Fruit fly (Drosophila melanogaster) whole organism, embryonic: Measurements from ENCODE around the gene CG42445.

Experiments used
- BEAF-32 ChIP-seq: fragments of 200-800 bp; sonication (Bioruptor generic); optimal IDR thresholded peaks from 3 replicates; lab custom pipeline; 2017; ENCODE audit warnings: missing biosample characterization, missing genetic modification characterization, mild to moderate bottlenecking, moderate library complexity, missing genetic modification reagents
- CG10147 ChIP-seq: fragments of 200-800 bp; sonication (Bioruptor generic); optimal IDR thresholded peaks from 2 replicates; lab custom pipeline; 2019; ENCODE audit warnings: missing biosample characterization, mild to moderate bottlenecking, missing genetic modification characterization, moderate library complexity
- CG10462 ChIP-seq: fragments of 200-800 bp; sonication (Bioruptor generic); optimal IDR thresholded peaks from 2 replicates; lab custom pipeline; 2016; ENCODE audit warnings: missing biosample characterization, missing genetic modification characterization
- CG11085 ChIP-seq: fragments of 200-800 bp; sonication (Bioruptor generic); IDR thresholded peaks from 2 replicates; pipeline ENCODE4 v1.3.6; 2022; ENCODE audit warnings: missing biosample characterization, missing genetic modification characterization
- CG1792 ChIP-seq: fragments of 200-800 bp; sonication (Bioruptor generic); optimal IDR thresholded peaks from 2 replicates; lab custom pipeline; 2016; ENCODE audit warnings: missing biosample characterization, missing genetic modification characterization
- CG18262 ChIP-seq: fragments of 200-800 bp; optimal IDR thresholded peaks from 3 replicates; lab custom pipeline; 2019; ENCODE audit warnings: missing biosample characterization, mild to moderate bottlenecking, missing genetic modification characterization, moderate library complexity
- CG18476 ChIP-seq: fragments of 200-800 bp; sonication (Bioruptor generic); optimal IDR thresholded peaks from 2 replicates; lab custom pipeline; 2016; ENCODE audit warnings: missing biosample characterization, mild to moderate bottlenecking, missing genetic modification characterization
- CG31388 ChIP-seq: fragments of 200-800 bp; sonication (Bioruptor generic); optimal IDR thresholded peaks from 2 replicates; lab custom pipeline; 2016; ENCODE audit warnings: missing biosample characterization, missing genetic modification characterization
- CG32532 ChIP-seq: fragments of 200-800 bp; sonication (Bioruptor generic); IDR thresholded peaks from 2 replicates; pipeline ENCODE4 v1.3.6; 2022; ENCODE audit warnings: missing biosample characterization, missing genetic modification characterization
- CG32767 ChIP-seq: fragments of 200-800 bp; sonication (Bioruptor generic); IDR thresholded peaks from 2 replicates; pipeline ENCODE4 v1.3.6; 2022; ENCODE audit warnings: missing biosample characterization, missing genetic modification characterization
- CG33213 ChIP-seq: fragments of 200-800 bp; sonication (Bioruptor generic); optimal IDR thresholded peaks from 3 replicates; lab custom pipeline; 2016; ENCODE audit warnings: missing biosample characterization, missing genetic modification characterization
- CG4328 ChIP-seq: fragments of 200-800 bp; sonication (Bioruptor generic); optimal IDR thresholded peaks from 3 replicates; lab custom pipeline; 2017; ENCODE audit warnings: missing biosample characterization, missing genetic modification reagents, missing genetic modification characterization
- CG4360 ChIP-seq: fragments of 200-800 bp; sonication (Bioruptor generic); IDR thresholded peaks from 2 replicates; pipeline ENCODE4 v1.3.6; 2022; ENCODE audit warnings: missing biosample characterization, missing genetic modification characterization
- CG5180 ChIP-seq: fragments of 200-800 bp; sonication (Bioruptor generic); optimal IDR thresholded peaks from 3 replicates; lab custom pipeline; 2017; ENCODE audit warnings: missing biosample characterization, missing genetic modification characterization, mild to moderate bottlenecking, moderate library complexity, missing genetic modification reagents
- CG5953 ChIP-seq: fragments of 200-800 bp; sonication (Bioruptor generic); IDR thresholded peaks from 2 replicates; pipeline ENCODE4 v1.3.6; 2022; ENCODE audit warnings: missing biosample characterization, missing genetic modification characterization
- CG7963 ChIP-seq: fragments of 200-800 bp; sonication (Bioruptor generic); IDR thresholded peaks from 3 replicates; pipeline ENCODE4 v1.3.6; 2022; ENCODE audit warnings: missing biosample characterization, missing genetic modification characterization; ENCODE audit not compliant: partially characterized antibody
- CG8089 ChIP-seq: fragments of 200-800 bp; sonication (Bioruptor generic); optimal IDR thresholded peaks from 3 replicates; lab custom pipeline; 2016; ENCODE audit warnings: missing biosample characterization, missing genetic modification characterization
- Dip2 ChIP-seq: fragments of 200-800 bp; sonication (Bioruptor generic); IDR thresholded peaks from 2 replicates; pipeline ENCODE4 v1.3.6; 2022; ENCODE audit warnings: missing biosample characterization, missing genetic modification characterization
- E2f1 ChIP-seq: fragments of 200-800 bp; sonication (Bioruptor generic); IDR thresholded peaks from 2 replicates; pipeline ENCODE4 v1.3.6; 2022; ENCODE audit warnings: missing biosample characterization, missing genetic modification characterization
- E2f2 ChIP-seq: fragments of 200-800 bp; sonication (Bioruptor generic); IDR thresholded peaks from 2 replicates; pipeline ENCODE4 v1.3.6; 2022; ENCODE audit warnings: missing biosample characterization, missing genetic modification characterization
- Ets65A ChIP-seq: fragments of 200-800 bp; sonication (Bioruptor generic); peaks from one replicate; lab custom pipeline; 2016; ENCODE audit warnings: missing biosample characterization, missing genetic modification characterization
- Ets97D ChIP-seq: fragments of 200-800 bp; sonication (Bioruptor generic); optimal IDR thresholded peaks from 3 replicates; lab custom pipeline; 2016; ENCODE audit warnings: missing biosample characterization, missing genetic modification characterization
- Hand ChIP-seq: fragments of 200-800 bp; sonication (Bioruptor generic); optimal IDR thresholded peaks from 2 replicates; lab custom pipeline; 2017; ENCODE audit warnings: mild to moderate bottlenecking, missing biosample characterization, missing genetic modification reagents, missing genetic modification characterization
- Jarid2 ChIP-seq: fragments of 200-800 bp; sonication (Bioruptor generic); optimal IDR thresholded peaks from 3 replicates; lab custom pipeline; 2017; ENCODE audit warnings: mild to moderate bottlenecking, missing biosample characterization, missing genetic modification reagents, missing genetic modification characterization
- Kr ChIP-seq: fragments of 200-800 bp; sonication (Bioruptor generic); optimal IDR thresholded peaks from 2 replicates; lab custom pipeline; 2017; ENCODE audit warnings: missing biosample characterization, mild to moderate bottlenecking, missing genetic modification characterization
- Mad ChIP-seq: fragments of 200-800 bp; sonication (Bioruptor generic); optimal IDR thresholded peaks from 2 replicates; lab custom pipeline; 2016; ENCODE audit warnings: missing biosample characterization, missing genetic modification characterization
- Mes4 ChIP-seq: fragments of 200-800 bp; sonication (Bioruptor generic); optimal IDR thresholded peaks from 2 replicates; lab custom pipeline; 2016; ENCODE audit warnings: missing biosample characterization, missing genetic modification characterization
- NK7.1 ChIP-seq: fragments of 200-800 bp; sonication (Bioruptor generic); optimal IDR thresholded peaks from 3 replicates; lab custom pipeline; 2016; ENCODE audit warnings: missing biosample characterization, missing genetic modification characterization
- Oli ChIP-seq: fragments of 200-800 bp; sonication (Bioruptor generic); optimal IDR thresholded peaks from 2 replicates; lab custom pipeline; 2018; ENCODE audit warnings: missing biosample characterization, mild to moderate bottlenecking, missing genetic modification characterization, moderate library complexity
- Poxn ChIP-seq: fragments of 200-800 bp; sonication (Bioruptor generic); IDR thresholded peaks from 2 replicates; pipeline ENCODE4 v1.3.6; 2022; ENCODE audit warnings: missing biosample characterization, missing genetic modification characterization
- Ptx1 ChIP-seq: fragments of 200-800 bp; sonication (Bioruptor generic); IDR thresholded peaks from 2 replicates; pipeline ENCODE4 v1.3.6; 2022; ENCODE audit warnings: missing biosample characterization, missing genetic modification characterization
- Rfx ChIP-seq: fragments of 200-800 bp; sonication (Bioruptor generic); IDR thresholded peaks from 2 replicates; pipeline ENCODE4 v1.3.6; 2022; ENCODE audit warnings: missing biosample characterization, missing genetic modification characterization
- Rx ChIP-seq: fragments of 200-800 bp; sonication (Bioruptor generic); IDR thresholded peaks from 2 replicates; pipeline ENCODE4 v1.3.6; 2022; ENCODE audit warnings: missing biosample characterization, missing genetic modification characterization
- Trl ChIP-seq, 3 experiments: fragments of >200 bp in 2 of 3; fragments of 200-800 bp in 1 of 3; sonication (Bioruptor generic) in 1 of 3; optimal IDR thresholded peaks; 2 replicates in 1 of 3; 3 replicates in 2 of 3; lab custom pipeline; 2016 to 2017; ENCODE audit warnings: missing biosample characterization in 1 of 3, missing genetic modification characterization in 1 of 3
- Xbp1 ChIP-seq: fragments of 200-800 bp; sonication (Bioruptor generic); optimal IDR thresholded peaks from 3 replicates; lab custom pipeline; 2016; ENCODE audit warnings: missing biosample characterization, mild to moderate bottlenecking, missing genetic modification characterization
- al ChIP-seq: fragments of 200-800 bp; sonication (Bioruptor generic); IDR thresholded peaks from 2 replicates; pipeline ENCODE4 v1.3.6; 2022; ENCODE audit warnings: missing biosample characterization, missing genetic modification characterization
- bigmax ChIP-seq: fragments of 200-800 bp; sonication (Bioruptor generic); optimal IDR thresholded peaks from 2 replicates; lab custom pipeline; 2018; ENCODE audit warnings: missing biosample characterization, mild to moderate bottlenecking, missing genetic modification characterization
- crp ChIP-seq, 2 experiments: fragments of 200-800 bp; sonication (Bioruptor generic); optimal IDR thresholded peaks; 2 replicates in 1 of 2; 3 replicates in 1 of 2; lab custom pipeline; 2017; ENCODE audit warnings: missing biosample characterization in 2 of 2, missing genetic modification characterization in 2 of 2, mild to moderate bottlenecking in 1 of 2, moderate library complexity in 1 of 2
- da ChIP-seq: fragments of 200-800 bp; sonication (Bioruptor generic); optimal IDR thresholded peaks from 2 replicates; lab custom pipeline; 2016; ENCODE audit warnings: missing biosample characterization, missing genetic modification characterization
- esg ChIP-seq: fragments of 200-800 bp; sonication (Bioruptor generic); conservative IDR thresholded peaks from 2 replicates; pipeline ENCODE4 v1.3.6; 2022; ENCODE audit warnings: missing biosample characterization, missing genetic modification characterization
- eyg ChIP-seq: fragments of 200-800 bp; sonication (Bioruptor generic); optimal IDR thresholded peaks from 3 replicates; lab custom pipeline; 2016; ENCODE audit warnings: missing biosample characterization, missing genetic modification characterization
- fd102C ChIP-seq: fragments of 200-800 bp; sonication (Bioruptor generic); optimal IDR thresholded peaks from 2 replicates; lab custom pipeline; 2018; ENCODE audit warnings: missing biosample characterization, mild to moderate bottlenecking, missing genetic modification characterization, moderate library complexity
- gce ChIP-seq: fragments of 200-800 bp; sonication (Bioruptor generic); IDR thresholded peaks from 3 replicates; pipeline ENCODE4 v1.3.6; 2022; ENCODE audit warnings: missing biosample characterization, missing genetic modification characterization
- lbe ChIP-seq: fragments of 200-800 bp; sonication (Bioruptor generic); optimal IDR thresholded peaks from 2 replicates; lab custom pipeline; 2016; ENCODE audit warnings: missing biosample characterization, mild to moderate bottlenecking, missing genetic modification characterization
- lmd ChIP-seq: fragments of 200-800 bp; sonication (Bioruptor generic); IDR thresholded peaks from 2 replicates; pipeline ENCODE4 v1.3.6; 2022; ENCODE audit warnings: missing biosample characterization, missing genetic modification characterization
- maf-S ChIP-seq: fragments of 200-800 bp; sonication (Bioruptor generic); optimal IDR thresholded peaks from 2 replicates; lab custom pipeline; 2016; ENCODE audit warnings: missing biosample characterization, missing genetic modification characterization
- pho ChIP-seq: fragments of 200-800 bp; sonication (Bioruptor generic); optimal IDR thresholded peaks from 2 replicates; lab custom pipeline; 2016; ENCODE audit warnings: missing biosample characterization, missing genetic modification characterization
- pros ChIP-seq: fragments of 200-800 bp; sonication (Bioruptor generic); optimal IDR thresholded peaks from 3 replicates; lab custom pipeline; 2019; ENCODE audit warnings: missing biosample characterization, mild to moderate bottlenecking, missing genetic modification characterization, moderate library complexity
- repo ChIP-seq: fragments of 200-800 bp; sonication (Bioruptor generic); optimal IDR thresholded peaks from 2 replicates; lab custom pipeline; 2016; ENCODE audit warnings: missing biosample characterization, missing genetic modification characterization
- tll ChIP-seq, 2 experiments: fragments of 200-800 bp in 1 of 2; fragments of >200 bp in 1 of 2; sonication (Bioruptor generic) in 1 of 2; optimal IDR thresholded peaks; 2 replicates each; lab custom pipeline; 2017 to 2019; ENCODE audit warnings: missing biosample characterization in 2 of 2, missing genetic modification characterization in 2 of 2, mild to moderate bottlenecking in 1 of 2, moderate library complexity in 1 of 2
- yki ChIP-seq: fragments of >200 bp; optimal IDR thresholded peaks from 3 replicates; lab custom pipeline; 2018
- z ChIP-seq: fragments of 200-800 bp; sonication (Bioruptor generic); IDR thresholded peaks from 3 replicates; pipeline ENCODE4 v1.3.6; 2022; ENCODE audit warnings: missing biosample characterization, missing genetic modification characterization
- zfh2 ChIP-seq: fragments of 200-800 bp; sonication (Bioruptor generic); optimal IDR thresholded peaks from 2 replicates; lab custom pipeline; 2016; ENCODE audit warnings: missing biosample characterization, missing genetic modification characterization

Gene CG42445

DNA sequence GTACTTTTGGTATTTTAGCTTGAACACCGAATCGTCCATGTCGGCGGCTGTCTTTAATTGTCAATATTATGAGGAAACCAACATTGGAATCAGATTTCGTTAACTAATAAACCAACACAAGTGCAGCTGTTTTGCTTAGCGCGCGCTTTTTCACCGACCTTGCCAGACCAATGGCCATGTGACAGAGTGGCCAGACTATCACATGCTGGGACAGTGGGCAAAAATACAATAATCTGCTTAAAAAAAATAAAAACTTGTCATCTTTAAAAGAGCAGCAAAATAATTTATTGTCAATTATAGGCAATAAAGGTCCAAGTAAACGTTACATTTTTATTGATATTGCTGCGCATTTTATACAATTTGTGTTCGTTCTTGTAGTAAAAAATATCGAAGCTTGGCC lies 17.1 kb upstream of the CG42445 start, which contains the start of gene RecQ4 (continued):
- TF ChIP-seq Ets97D (GFP tag; lab: Kevin White, UChicago) (peak; percentile 70), crp (GFP tag; optimal IDR thresholded peaks at IDR 0.05; lab: Kevin White, UChicago) (peak; percentile 19 to 80), esg (no peak), fd102C (GFP tag; lab: Kevin White, UChicago) (no peak), maf-S (no peak), Ptx1 (GFP tag; lab: Robert Waterston, UW) (no peak), CG5953 (GFP tag; lab: Robert Waterston, UW) (no peak), CG1792 (no peak), CG33213 (GFP tag; lab: Kevin White, UChicago) (no peak), CG32532 (GFP tag; lab: Robert Waterston, UW) (no peak), al (no peak), CG4328 (GFP tag; lab: Kevin White, UChicago) (no peak), pho (GFP tag; lab: Kevin White, UChicago) (no peak), da (GFP tag; lab: Kevin White, UChicago) (no peak), Trl (optimal IDR thresholded peaks at IDR 0.05; lab: Kevin White, UChicago) (no peak), Trl (GFP tag; optimal IDR thresholded peaks at IDR 0.05; lab: Kevin White, UChicago) (no peak), CG18476 (no peak), CG32767 (GFP tag; lab: Robert Waterston, UW) (no peak), CG7963 (GFP tag; lab: Robert Waterston, UW) (no peak), CG18262 (tag; lab: Kevin White, UChicago) (no peak), eyg (GFP tag; lab: Kevin White, UChicago) (no peak), tll (GFP tag; optimal IDR thresholded peaks at IDR 0.05; lab: Kevin White, UChicago) (no peak), CG5180 (GFP tag; lab: Kevin White, UChicago) (no peak), Mes4 (no peak), z (GFP tag; lab: Robert Waterston, UW) (no peak), Poxn (GFP tag; lab: Robert Waterston, UW) (no peak), gce (GFP tag; lab: Robert Waterston, UW) (no peak), Rfx (GFP tag; lab: Robert Waterston, UW) (no peak), lmd (GFP tag; lab: Robert Waterston, UW) (no peak), zfh2 (GFP tag; lab: Kevin White, UChicago) (peak; percentile 10), Hand (GFP tag; lab: Kevin White, UChicago) (no peak), bigmax (peak; percentile 54), Mad (GFP tag; lab: Kevin White, UChicago) (peak; percentile 18), E2f1 (GFP tag; lab: Robert Waterston, UW) (peak; percentile 90), Ets65A (GFP tag; lab: Kevin White, UChicago) (no peak), E2f2 (peak; percentile 97), Jarid2 (GFP tag; lab: Kevin White, UChicago) (no peak), Oli (tag; lab: Kevin White, UChicago) (no peak), lbe (GFP tag; lab: Kevin White, UChicago) (no peak), CG4360 (GFP tag; lab: Robert Waterston, UW) (no peak), Rx (GFP tag; lab: Robert Waterston, UW) (no peak), pros (GFP tag; lab: Kevin White, UChicago) (no peak), BEAF-32 (GFP tag; lab: Kevin White, UChicago) (peak; percentile 36), CG11085 (GFP tag; lab: Robert Waterston, UW) (no peak), CG10147 (no peak), CG10462 (GFP tag; lab: Kevin White, UChicago) (no peak), CG31388 (GFP tag; lab: Kevin White, UChicago) (no peak), Xbp1 (no peak), Kr (no peak), repo (no peak), yki (no peak), NK7.1 (GFP tag; lab: Kevin White, UChicago) (no peak), CG8089 (no peak), Dip2 (GFP tag; lab: Robert Waterston, UW) (no peak)
